Worm (Caenorhabditis elegans): ENCODE results near the gene nduf-2.2.

The nduf-2.2 gene

DNA sequence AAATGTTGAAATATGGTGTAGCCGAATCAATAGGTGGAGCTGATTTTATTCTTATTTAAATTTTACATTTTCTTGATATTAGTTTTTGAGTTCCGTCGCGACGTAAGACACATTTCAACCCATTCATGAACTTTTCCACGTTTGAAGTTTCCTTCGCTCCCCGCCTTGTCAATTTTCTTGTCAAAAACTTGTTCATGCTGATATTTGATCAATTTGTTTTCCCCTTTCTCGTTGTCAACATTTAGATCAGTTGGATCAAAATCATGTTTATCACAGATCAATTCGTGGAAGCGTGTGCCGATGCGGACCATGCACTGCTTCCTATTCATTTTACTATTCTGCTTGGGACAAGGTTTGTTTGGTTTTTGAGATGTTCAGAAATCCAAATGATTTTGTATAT lies 17.9 kb downstream of the nduf-2.2 start, which contains the start of gene chtb-2:
Gene chtb-2, plus strand, starts transcription at position 301 of the 400 bp plus-strand sequence.
- TF ChIP-seq unc-39 (tag; optimal IDR thresholded peaks at IDR 0.05) (no peak), mab-5 (tag; optimal IDR thresholded peaks at IDR 0.05) (no peak), lsy-2 (tag; optimal IDR thresholded peaks at IDR 0.05) (no peak), blmp-1 (tag; optimal IDR thresholded peaks at IDR 0.05) (no peak)

- TF ChIP-seq ceh-39 (tag; optimal IDR thresholded peaks at IDR 0.05) (no peak), nhr-237 (tag; optimal IDR thresholded peaks at IDR 0.05) (peak; percentile 2), nhr-2 (tag; optimal IDR thresholded peaks at IDR 0.05) (no peak), sem-2 (GFP tag; optimal IDR thresholded peaks at IDR 0.05) (no peak), mls-2 (tag; optimal IDR thresholded peaks at IDR 0.05) (no peak), lsy-2 (tag; optimal IDR thresholded peaks at IDR 0.05) (peak; percentile 30), mep-1 (tag; optimal IDR thresholded peaks at IDR 0.05) (peak; percentile 39), ces-1 (GFP tag; optimal IDR thresholded peaks at IDR 0.05) (peak; percentile 37), blmp-1 (tag; optimal IDR thresholded peaks at IDR 0.05) (no peak), sptf-1 (tag; optimal IDR thresholded peaks at IDR 0.05) (no peak), cnd-1 (tag; optimal IDR thresholded peaks at IDR 0.05) (no peak), ceh-43 (GFP tag; optimal IDR thresholded peaks at IDR 0.05) (peak; percentile 62)
Observed at ce11 chrIII:6488916-6489315, 23.9 kb downstream of the nduf-2.2 start.

ce11 chrIII:6489493-6489892 lies 24.5 kb downstream of the nduf-2.2 start, which contains the start of gene rpt-3:
Gene rpt-3, plus strand, starts transcription at chrIII:6489793.
- no peak for TF ChIP-seq ham-2 (GFP tag; optimal IDR thresholded peaks at IDR 0.05)

- no peak for TF ChIP-seq lin-13 (tag; optimal IDR thresholded peaks at IDR 0.05)
Observed at ce11 chrIII:6490989-6491388, 26.0 kb downstream of the nduf-2.2 start.

DNA sequence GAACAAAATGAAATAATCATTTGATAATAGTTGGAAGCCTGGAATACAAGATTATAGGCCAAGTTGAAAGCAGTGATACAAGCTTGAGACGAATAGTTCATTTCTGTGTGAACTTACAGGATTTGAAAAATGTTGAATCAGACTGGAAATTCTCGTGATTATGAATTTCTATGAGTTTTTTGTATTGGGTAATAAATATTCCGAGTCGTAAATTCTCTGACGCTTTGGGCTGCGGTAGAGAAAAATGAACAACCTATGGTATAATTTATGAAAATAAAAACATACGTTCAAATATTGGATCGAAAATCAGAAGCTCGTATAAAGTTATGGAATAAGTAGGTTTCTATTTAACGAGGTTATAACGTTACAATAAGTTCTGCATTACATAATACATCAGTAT lies 27.8 kb downstream of the nduf-2.2 start, which contains the start of gene srb-11:
Gene srb-11, minus strand, starts transcription at position 101 of the 400 bp plus-strand sequence.
- TF ChIP-seq lin-32 (GFP tag; optimal IDR thresholded peaks at IDR 0.05) (no peak), unc-39 (tag; optimal IDR thresholded peaks at IDR 0.05) (no peak), nhr-2 (tag; optimal IDR thresholded peaks at IDR 0.05) (no peak), tbx-8 (GFP tag; optimal IDR thresholded peaks at IDR 0.05) (no peak), nhr-12 (tag; optimal IDR thresholded peaks at IDR 0.05) (no peak), sptf-1 (tag; optimal IDR thresholded peaks at IDR 0.05) (no peak), ztf-11 (tag; optimal IDR thresholded peaks at IDR 0.05) (no peak), sem-2 (GFP tag; optimal IDR thresholded peaks at IDR 0.05) (no peak), ceh-43 (GFP tag; optimal IDR thresholded peaks at IDR 0.05) (no peak), pha-4 (tag; optimal IDR thresholded peaks at IDR 0.05) (no peak), bed-3 (GFP tag; optimal IDR thresholded peaks at IDR 0.05) (no peak), blmp-1 (tag; optimal IDR thresholded peaks at IDR 0.05) (no peak), nhr-76 (tag; optimal IDR thresholded peaks at IDR 0.05) (no peak), flh-1 (GFP tag; optimal IDR thresholded peaks at IDR 0.05) (no peak), mls-2 (tag; optimal IDR thresholded peaks at IDR 0.05) (no peak), lsy-2 (tag; optimal IDR thresholded peaks at IDR 0.05) (no peak), elt-3 (tag; optimal IDR thresholded peaks at IDR 0.05) (no peak)

- no peak for TF ChIP-seq lin-13 (tag; optimal IDR thresholded peaks at IDR 0.05)
- TF ChIP-seq nhr-12 (tag; optimal IDR thresholded peaks at IDR 0.05), result no peak
- TF ChIP-seq ceh-43 (GFP tag; optimal IDR thresholded peaks at IDR 0.05), result no peak
- TF ChIP-seq nhr-76 (tag; optimal IDR thresholded peaks at IDR 0.05), result no peak
- no peak for TF ChIP-seq nhr-237 (tag; optimal IDR thresholded peaks at IDR 0.05)
- TF ChIP-seq tbx-8 (GFP tag; optimal IDR thresholded peaks at IDR 0.05), result no peak
- TF ChIP-seq cnd-1 (tag; optimal IDR thresholded peaks at IDR 0.05), result no peak
- no peak for TF ChIP-seq snpc-4 (tag; optimal IDR thresholded peaks at IDR 0.05)
- no peak for TF ChIP-seq zip-8 (tag; optimal IDR thresholded peaks at IDR 0.05)
- TF ChIP-seq nhr-28 (tag; optimal IDR thresholded peaks at IDR 0.05), result no peak
- TF ChIP-seq elt-1 (tag; optimal IDR thresholded peaks at IDR 0.05; ENCODE audit: borderline replicate concordance, insufficient read depth), result no peak
Observed at ce11 chrIII:6495191-6495723, 30.2 kb downstream of the nduf-2.2 start, which contains the start of gene F23F12.13. Gene F23F12.13, plus strand, starts transcription at chrIII:6495673.

Measured in whole organism, mixed stage, embryonic.